Fruit fly (Drosophila melanogaster) whole organism, adult: ENCODE measurements around the gene CG1792.

Source experiments
- CG1620 ChIP-seq: fragments of 200-800 bp; sonication (Bioruptor generic); optimal IDR thresholded peaks from 2 replicates; lab custom pipeline; 2016; ENCODE audit warnings: missing biosample characterization, missing genetic modification characterization
- toe ChIP-seq: fragments of 200-800 bp; sonication (Bioruptor generic); optimal IDR thresholded peaks from 2 replicates; lab custom pipeline; 2016; ENCODE audit warnings: missing biosample characterization, missing genetic modification characterization

- no peak for TF ChIP-seq toe (GFP tag; lab: Kevin White, UChicago)
- no peak for TF ChIP-seq CG1620 (GFP tag; lab: Kevin White, UChicago)
Measured at dm6 chr3R:31607287-31607849, 8.7 kb upstream of the CG1792 start.
